Fruit fly (Drosophila melanogaster): ENCODE data around the gene CG43739.
A peak's percentile ranks its signal among the peaks of the same experiment; 100 is the strongest.

CG43739 gene

DNA sequence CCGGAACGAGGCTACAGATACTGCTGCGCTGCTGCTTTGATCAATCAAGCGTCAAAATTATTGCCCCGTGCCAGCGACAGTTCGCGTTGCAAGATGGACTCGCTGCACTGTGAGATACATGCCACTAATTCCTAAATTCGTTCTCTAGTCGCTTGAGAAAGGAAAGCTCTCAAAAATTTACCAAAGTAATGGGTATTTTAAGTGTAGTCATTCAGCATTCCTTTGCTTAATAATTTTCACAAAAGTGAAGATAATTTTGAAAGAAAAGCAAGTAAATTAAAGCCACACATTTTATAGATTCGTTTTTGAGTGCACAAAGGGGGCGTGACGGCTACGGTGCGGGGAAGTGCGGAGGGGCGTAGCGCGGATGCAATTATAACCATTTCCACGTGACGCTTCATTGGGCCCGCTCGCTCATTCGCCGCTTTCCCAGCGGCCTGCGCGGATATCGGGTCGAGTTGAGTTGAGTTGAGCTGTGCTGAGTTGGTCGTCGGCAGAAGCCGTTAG is 41.3 kb upstream of the CG43739 start (continued):
- TF ChIP-seq slou (GFP tag; optimal IDR thresholded peaks at IDR 0.05) = no peak
- TF ChIP-seq CkIIα-i1 (GFP tag; IDR thresholded peaks at IDR 0.05) = no peak
- no peak for TF ChIP-seq HmgD (GFP tag; optimal IDR thresholded peaks at IDR 0.05)
- TF ChIP-seq sens (GFP tag) = peak; percentile 30
- no peak for TF ChIP-seq CG9215 (GFP tag; IDR thresholded peaks at IDR 0.05)
- TF ChIP-seq repo (GFP tag; optimal IDR thresholded peaks at IDR 0.05) = no peak
- peak; percentile 59; the same call in 1 of the 2 replicates for TF ChIP-seq crol (GFP tag; IDR thresholded peaks at IDR 0.05)
- TF ChIP-seq CG9609 (GFP tag; optimal IDR thresholded peaks at IDR 0.05) = no peak
- no peak for TF ChIP-seq CG7556 (GFP tag; optimal IDR thresholded peaks at IDR 0.05)

DNA sequence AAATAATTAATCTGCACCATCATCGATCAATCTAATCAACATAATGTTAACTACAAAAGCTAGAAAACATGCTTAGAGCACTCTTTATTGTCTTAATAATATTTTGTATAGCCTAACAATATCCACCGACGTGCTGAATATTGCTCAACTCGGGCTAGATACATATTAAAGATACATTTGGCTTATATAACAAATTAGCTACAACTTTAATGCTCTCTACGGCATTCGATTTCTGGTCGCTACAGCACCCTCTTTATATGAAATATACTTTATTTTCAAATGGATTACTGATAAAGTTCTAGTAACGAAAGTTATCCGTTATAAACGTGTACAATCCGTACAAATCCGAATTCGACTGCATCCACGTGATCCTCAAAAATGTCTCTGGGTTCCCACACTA is 39.2 kb upstream of the CG43739 start:
- TF ChIP-seq Pdp1 (GFP tag; optimal IDR thresholded peaks at IDR 0.05) (peak in 1 of 2 experiments; percentile 66), sens (GFP tag) (peak; percentile 29), sens-2 (GFP tag; IDR thresholded peaks at IDR 0.05) (no peak), CG18011 (GFP tag; optimal IDR thresholded peaks at IDR 0.05) (peak; percentile 52)

dm6 chr2L:20957266-20957665 is 38.5 kb upstream of the CG43739 start:
- TF ChIP-seq CG9932 (GFP tag; IDR thresholded peaks at IDR 0.05) (no peak), CG18011 (GFP tag; optimal IDR thresholded peaks at IDR 0.05) (peak; percentile 93), tx (GFP tag; optimal IDR thresholded peaks at IDR 0.05) (no peak), CG31388 (GFP tag; optimal IDR thresholded peaks at IDR 0.05) (no peak), CG43689 (GFP tag; IDR thresholded peaks at IDR 0.05) (no peak), tna (GFP tag; IDR thresholded peaks at IDR 0.05; ENCODE audit: partially characterized antibody) (no peak), E2f1 (GFP tag; IDR thresholded peaks at IDR 0.05) (no peak), Ptx1 (GFP tag; IDR thresholded peaks at IDR 0.05) (no peak), exex (tag; optimal IDR thresholded peaks at IDR 0.05) (no peak), CG10366 (GFP tag; IDR thresholded peaks at IDR 0.05) (no peak), Ets65A (GFP tag) (peak; percentile 6), NfI (GFP tag; optimal IDR thresholded peaks at IDR 0.05) (no peak), Med (GFP tag) (peak; percentile 1), jumu (GFP tag; optimal IDR thresholded peaks at IDR 0.05) (no peak), CG8359 (GFP tag; optimal IDR thresholded peaks at IDR 0.05; ENCODE audit: borderline replicate concordance) (no peak), CG11504 (tag; optimal IDR thresholded peaks at IDR 0.05) (no peak), CG10654 (GFP tag; optimal IDR thresholded peaks at IDR 0.05) (no peak), tio (GFP tag; optimal IDR thresholded peaks at IDR 0.05) (no peak), odd (GFP tag; optimal IDR thresholded peaks at IDR 0.05) (no peak), gsb-n (tag; optimal IDR thresholded peaks at IDR 0.05) (no peak), shn (GFP tag; optimal IDR thresholded peaks at IDR 0.05) (no peak), ac (GFP tag; optimal IDR thresholded peaks at IDR 0.05) (no peak), CG11695 (GFP tag; IDR thresholded peaks at IDR 0.05) (no peak)

DNA sequence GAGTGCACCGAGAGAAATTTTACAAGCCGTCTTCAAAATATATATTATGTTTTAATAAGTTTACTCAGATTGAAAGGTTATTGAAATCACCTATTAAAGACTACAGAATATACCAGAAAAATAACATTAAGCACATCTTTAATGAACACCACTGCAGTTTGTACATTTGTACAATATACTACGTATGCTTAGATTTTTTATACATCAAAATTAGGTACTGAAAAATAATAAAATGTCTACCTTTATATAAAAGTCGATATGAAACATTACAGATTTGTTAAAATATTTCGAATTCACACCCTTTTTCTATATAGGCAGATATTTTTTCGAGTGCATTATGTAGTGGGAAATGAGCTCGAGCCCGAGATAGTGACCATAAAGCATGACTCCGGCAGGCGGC is 38.1 kb upstream of the CG43739 start:
- TF ChIP-seq disco-r (GFP tag; optimal IDR thresholded peaks at IDR 0.05) = no peak
- TF ChIP-seq Awh (GFP tag; IDR thresholded peaks at IDR 0.05) = no peak
- TF ChIP-seq sens (GFP tag) = peak; percentile 49
- TF ChIP-seq CG17612 (GFP tag; IDR thresholded peaks at IDR 0.05) = no peak
- TF ChIP-seq CG2712 (tag; optimal IDR thresholded peaks at IDR 0.05) = peak; percentile 20
- 0 out of 2 replicates have a peak, but pooled peaks have one; percentile 21 for TF ChIP-seq CG4404 (GFP tag; IDR thresholded peaks at IDR 0.05)
- TF ChIP-seq CG14860 (GFP tag; IDR thresholded peaks at IDR 0.05; ENCODE audit: partially characterized antibody) = no peak
- TF ChIP-seq CG14710 (tag; optimal IDR thresholded peaks at IDR 0.05) = peak; percentile 18
- peak; percentile 5 for TF ChIP-seq CG13775 (GFP tag; optimal IDR thresholded peaks at IDR 0.05)
- TF ChIP-seq CG18262 (tag; optimal IDR thresholded peaks at IDR 0.05) = peak; percentile 38
- TF ChIP-seq CG17361 (GFP tag; IDR thresholded peaks at IDR 0.05) = peak; percentile 15; the same call in 1 of the 3 replicates
- TF ChIP-seq CG9727 (GFP tag; optimal IDR thresholded peaks at IDR 0.05) = peak; percentile 58
- peak; percentile 9 for TF ChIP-seq CG10979 (tag; optimal IDR thresholded peaks at IDR 0.05)
- TF ChIP-seq Side (GFP tag; optimal IDR thresholded peaks at IDR 0.05) = no peak
- TF ChIP-seq lola (GFP tag; optimal IDR thresholded peaks at IDR 0.05) = peak in 1 of 3 experiments; percentile 35
- TF ChIP-seq Asciz (GFP tag; optimal IDR thresholded peaks at IDR 0.05) = no peak
